Worm (Caenorhabditis elegans): ENCODE measurements around the gene slc-17.7.

slc-17.7 gene

DNA sequence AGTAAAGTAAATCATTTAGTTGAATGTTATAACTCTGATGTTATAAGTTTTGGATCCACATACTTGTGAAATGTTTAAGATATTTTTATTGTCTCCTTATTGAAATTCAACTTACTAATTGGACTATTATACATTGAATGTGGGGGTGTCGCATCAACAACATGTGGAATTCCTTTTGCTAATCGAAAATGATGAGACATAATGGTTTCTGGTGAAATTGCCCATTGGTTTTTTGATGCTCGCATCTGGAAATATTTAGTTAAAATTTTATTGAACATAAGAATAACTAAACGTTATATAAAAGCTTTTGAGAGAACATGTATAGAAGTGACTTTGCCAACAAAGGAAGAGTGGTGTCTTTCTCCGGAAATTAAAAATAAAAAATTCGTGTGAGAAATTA, 25.6 kb upstream of the slc-17.7 start, which contains the start of gene ZK682.7:
Gene ZK682.7 (minus strand): TSS at position 247 of the 400 bp plus-strand sequence.
- TF ChIP-seq mdl-1 (tag; optimal IDR thresholded peaks at IDR 0.05) (no peak), nhr-11 (tag; optimal IDR thresholded peaks at IDR 0.05) (no peak), nhr-76 (tag; optimal IDR thresholded peaks at IDR 0.05) (no peak), lin-15B (tag; optimal IDR thresholded peaks at IDR 0.05) (no peak), unc-39 (tag; optimal IDR thresholded peaks at IDR 0.05) (no peak), egl-5 (tag; optimal IDR thresholded peaks at IDR 0.05) (no peak), daf-12 (tag; optimal IDR thresholded peaks at IDR 0.05) (no peak), ama-1 (optimal IDR thresholded peaks at IDR 0.05) (no peak), unc-62 (GFP tag; optimal IDR thresholded peaks at IDR 0.05) (no peak), egl-27 (tag; optimal IDR thresholded peaks at IDR 0.05) (no peak), pqm-1 (tag; optimal IDR thresholded peaks at IDR 0.05) (no peak), pha-4 (tag; optimal IDR thresholded peaks at IDR 0.05) (no peak), nhr-43 (tag; optimal IDR thresholded peaks at IDR 0.05; ENCODE audit: poor library complexity, severe bottlenecking) (no peak), snpc-4 (tag; optimal IDR thresholded peaks at IDR 0.05) (no peak), ceh-28 (tag; optimal IDR thresholded peaks at IDR 0.05) (no peak), nfya-1 (tag; optimal IDR thresholded peaks at IDR 0.05; ENCODE audit: insufficient read depth) (no peak)

DNA sequence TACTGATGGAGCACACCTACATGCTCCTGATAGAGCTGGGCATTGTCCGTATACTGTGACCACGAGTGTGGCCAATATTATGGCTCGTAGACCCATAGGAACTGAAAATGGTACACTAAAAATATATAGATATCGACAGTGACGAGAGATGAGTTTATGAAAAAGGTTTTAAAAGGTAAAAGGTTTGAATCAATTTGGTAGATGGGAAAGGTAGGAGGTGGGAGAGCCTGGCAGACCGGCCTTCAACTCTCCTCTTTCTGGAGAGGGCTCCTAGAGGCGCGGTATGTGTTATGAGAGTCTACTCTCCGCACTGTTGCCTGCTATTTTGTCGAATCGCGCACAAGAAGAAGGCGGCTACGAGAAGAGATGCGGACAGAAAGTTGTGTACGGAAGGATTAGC, 21.2 kb upstream of the slc-17.7 start, which contains the start of gene lron-2:
Gene lron-2 (minus strand): TSS at position 101 of the 400 bp plus-strand sequence.
- TF ChIP-seq tbx-2 (tag; optimal IDR thresholded peaks at IDR 0.05) (no peak), mdl-1 (tag; optimal IDR thresholded peaks at IDR 0.05) (no peak), fkh-2 (tag; optimal IDR thresholded peaks at IDR 0.05) (no peak), nhr-237 (tag; optimal IDR thresholded peaks at IDR 0.05) (no peak), elt-1 (tag; optimal IDR thresholded peaks at IDR 0.05) (no peak), pqm-1 (tag; optimal IDR thresholded peaks at IDR 0.05) (no peak), nhr-76 (tag; optimal IDR thresholded peaks at IDR 0.05) (no peak), sea-2 (GFP tag; optimal IDR thresholded peaks at IDR 0.05) (no peak), fkh-10 (GFP tag; optimal IDR thresholded peaks at IDR 0.05) (no peak), nhr-77 (tag; optimal IDR thresholded peaks at IDR 0.05) (no peak), egl-27 (tag; optimal IDR thresholded peaks at IDR 0.05) (no peak), ceh-82 (tag; optimal IDR thresholded peaks at IDR 0.05) (no peak)

DNA sequence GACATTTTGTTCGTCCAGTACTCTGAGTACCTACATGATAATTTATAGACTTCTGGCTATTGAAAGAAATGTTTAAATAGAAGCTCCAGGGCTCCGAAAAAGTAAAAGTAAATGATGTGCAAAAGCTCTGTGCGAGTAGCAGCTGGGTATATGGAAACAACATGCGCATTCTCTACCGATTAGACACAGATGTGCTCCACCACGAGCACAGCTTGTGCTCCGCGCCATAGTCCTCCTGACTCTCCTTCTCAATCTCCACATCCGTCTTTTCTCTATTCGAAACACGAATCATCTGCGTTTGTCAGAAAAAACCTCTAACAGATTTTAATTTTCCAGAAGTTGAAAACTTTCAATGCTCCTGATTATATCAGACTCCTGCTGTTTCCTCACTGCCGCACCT, 17.2 kb upstream of the slc-17.7 start:
- no peak for TF ChIP-seq nhr-237 (tag; optimal IDR thresholded peaks at IDR 0.05)
- no peak for TF ChIP-seq nhr-23 (tag; optimal IDR thresholded peaks at IDR 0.05)
- no peak for TF ChIP-seq tbx-2 (tag; optimal IDR thresholded peaks at IDR 0.05)
- TF ChIP-seq ceh-28 (tag; optimal IDR thresholded peaks at IDR 0.05): no peak
- no peak for TF ChIP-seq pha-4 (tag; optimal IDR thresholded peaks at IDR 0.05)
- TF ChIP-seq ztf-4 (tag; optimal IDR thresholded peaks at IDR 0.05): no peak
- no peak for TF ChIP-seq eor-1 (tag; optimal IDR thresholded peaks at IDR 0.05)
- TF ChIP-seq elt-2 (tag; optimal IDR thresholded peaks at IDR 0.05): no peak
- no peak for TF ChIP-seq sea-2 (GFP tag; optimal IDR thresholded peaks at IDR 0.05)
- no peak for TF ChIP-seq ceh-16 (tag; optimal IDR thresholded peaks at IDR 0.05)
- TF ChIP-seq elt-1 (tag; optimal IDR thresholded peaks at IDR 0.05): no peak

DNA sequence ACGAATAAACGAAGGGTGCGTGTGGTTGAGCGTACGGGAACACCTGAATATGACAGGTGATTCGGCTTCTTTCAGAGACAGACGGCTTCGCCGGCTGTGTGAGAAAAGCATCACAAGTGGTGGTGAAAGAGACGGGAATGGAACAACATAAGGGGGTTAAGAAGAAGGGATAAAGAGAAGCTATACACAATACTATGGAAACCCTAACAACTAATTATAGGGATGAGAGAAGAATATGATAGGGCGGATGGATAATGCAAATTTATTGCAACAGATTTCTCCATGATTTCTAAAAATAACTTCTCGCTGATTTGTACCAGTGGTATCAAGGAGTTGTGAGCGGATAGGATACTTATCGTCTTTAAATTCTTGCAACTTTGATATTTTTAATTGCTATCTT, 15.8 kb upstream of the slc-17.7 start, which contains the start of gene hlh-10:
Gene hlh-10 (minus strand): TSS at position 101 of the 400 bp plus-strand sequence.
- TF ChIP-seq nhr-43 (tag; optimal IDR thresholded peaks at IDR 0.05; ENCODE audit: poor library complexity, severe bottlenecking): no peak
- no peak for TF ChIP-seq nhr-67 (tag; optimal IDR thresholded peaks at IDR 0.05)
- TF ChIP-seq mml-1 (tag; optimal IDR thresholded peaks at IDR 0.05): no peak
- no peak for TF ChIP-seq nhr-77 (tag; optimal IDR thresholded peaks at IDR 0.05)

DNA sequence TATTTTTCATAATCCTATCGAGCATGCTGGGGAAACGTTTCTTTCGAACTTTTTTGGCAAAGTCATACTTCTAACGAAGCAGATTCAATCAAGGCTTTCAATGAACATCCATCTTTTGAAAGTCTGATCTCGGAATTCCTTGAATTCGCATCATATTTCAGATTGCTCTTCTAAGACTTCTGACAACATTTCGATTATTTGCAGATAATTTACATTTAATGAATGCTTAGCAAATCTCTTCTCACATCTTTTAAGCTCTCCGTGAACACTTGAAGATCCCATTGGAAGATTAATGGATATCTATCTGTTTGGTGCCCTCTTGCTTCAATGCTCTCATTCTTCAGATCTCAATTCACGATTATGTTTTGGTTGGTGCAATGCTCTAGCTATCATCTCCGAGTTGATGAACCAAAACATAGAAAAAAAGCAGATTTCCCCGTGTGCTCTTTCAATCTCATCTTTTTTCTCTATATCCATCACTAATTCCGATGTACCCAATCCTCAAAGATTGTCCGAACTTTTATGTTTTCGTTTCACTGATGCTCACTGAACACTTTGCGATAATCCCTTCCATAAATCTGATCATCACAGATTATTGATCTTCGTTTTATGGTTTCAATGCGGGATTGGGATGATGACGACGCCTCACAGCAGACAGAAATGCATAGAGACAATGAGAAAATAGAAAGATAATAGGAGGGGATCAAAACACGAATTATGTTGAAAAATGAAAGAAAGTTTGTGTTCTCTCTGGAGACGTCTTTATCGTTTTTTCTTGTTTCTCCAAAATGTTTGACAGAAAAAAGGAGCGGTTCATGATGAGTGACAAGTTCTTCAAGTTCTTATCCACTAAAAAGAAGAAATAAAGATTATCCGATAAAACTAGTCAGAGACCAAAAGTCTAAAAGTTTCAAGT, 8.1 kb upstream of the slc-17.7 start:
- TF ChIP-seq nhr-43 (tag; optimal IDR thresholded peaks at IDR 0.05; ENCODE audit: poor library complexity, severe bottlenecking): peak; percentile 66
- TF ChIP-seq nhr-76 (tag; optimal IDR thresholded peaks at IDR 0.05): no peak
- no peak for TF ChIP-seq egl-27 (tag; optimal IDR thresholded peaks at IDR 0.05)
- TF ChIP-seq ceh-82 (tag; optimal IDR thresholded peaks at IDR 0.05): no peak
- no peak for TF ChIP-seq pqm-1 (tag; optimal IDR thresholded peaks at IDR 0.05)
- TF ChIP-seq fkh-10 (GFP tag; optimal IDR thresholded peaks at IDR 0.05): no peak
- no peak for TF ChIP-seq ztf-4 (tag; optimal IDR thresholded peaks at IDR 0.05)
- no peak for TF ChIP-seq fkh-2 (tag; optimal IDR thresholded peaks at IDR 0.05)
- TF ChIP-seq sea-2 (GFP tag; optimal IDR thresholded peaks at IDR 0.05): no peak
- TF ChIP-seq elt-1 (tag; optimal IDR thresholded peaks at IDR 0.05): peak; percentile 85
- TF ChIP-seq eor-1 (tag; optimal IDR thresholded peaks at IDR 0.05): no peak
- no peak for TF ChIP-seq nhr-25 (tag; optimal IDR thresholded peaks at IDR 0.05)
- no peak for TF ChIP-seq aly-2 (tag; optimal IDR thresholded peaks at IDR 0.05)
- no peak for TF ChIP-seq nhr-12 (tag; optimal IDR thresholded peaks at IDR 0.05)
- TF ChIP-seq elt-2 (tag; optimal IDR thresholded peaks at IDR 0.05): no peak
- no peak for TF ChIP-seq unc-39 (tag; optimal IDR thresholded peaks at IDR 0.05)
- TF ChIP-seq unc-62 (GFP tag; optimal IDR thresholded peaks at IDR 0.05): peak; percentile 56
- TF ChIP-seq lin-15B (tag; optimal IDR thresholded peaks at IDR 0.05): no peak
- TF ChIP-seq nhr-23 (tag; optimal IDR thresholded peaks at IDR 0.05): peak; percentile 7
- no peak for TF ChIP-seq ama-1 (optimal IDR thresholded peaks at IDR 0.05)
- no peak for TF ChIP-seq pha-4 (tag; optimal IDR thresholded peaks at IDR 0.05)
- TF ChIP-seq skn-1 (tag; optimal IDR thresholded peaks at IDR 0.05): no peak
- no peak for TF ChIP-seq tbx-2 (tag; optimal IDR thresholded peaks at IDR 0.05)
- no peak for TF ChIP-seq nhr-67 (tag; optimal IDR thresholded peaks at IDR 0.05)
- TF ChIP-seq ztf-11 (tag; optimal IDR thresholded peaks at IDR 0.05): no peak
